Worm (Caenorhabditis elegans): ENCODE data around the gene cka-2.

- no peak for TF ChIP-seq ama-1 (optimal IDR thresholded peaks at IDR 0.05)
- no peak for TF ChIP-seq nhr-28 (tag; optimal IDR thresholded peaks at IDR 0.05)
- TF ChIP-seq elt-1 (tag; optimal IDR thresholded peaks at IDR 0.05), result no peak
- TF ChIP-seq nhr-11 (tag; optimal IDR thresholded peaks at IDR 0.05), result no peak
- TF ChIP-seq snpc-4 (tag; optimal IDR thresholded peaks at IDR 0.05), result no peak
- no peak for TF ChIP-seq tbx-2 (tag; optimal IDR thresholded peaks at IDR 0.05)
- no peak for TF ChIP-seq unc-62 (GFP tag; optimal IDR thresholded peaks at IDR 0.05)
- no peak for TF ChIP-seq nhr-237 (tag; optimal IDR thresholded peaks at IDR 0.05)
- TF ChIP-seq mdl-1 (tag; optimal IDR thresholded peaks at IDR 0.05), result no peak
These were observed 25.6 kb upstream of the cka-2 start, which contains the start of gene C52B9.4 for ce11 chrX:4260297-4260696.
